Worm (Caenorhabditis elegans): ENCODE measurements around the gene twk-39.

ce11 chrIII:11757892-11758291 is 37.7 kb upstream of the twk-39 start:
- TF ChIP-seq pha-4 (tag; optimal IDR thresholded peaks at IDR 0.05) = no peak
- TF ChIP-seq ztf-25 (GFP tag; IDR thresholded peaks at IDR 0.05) = no peak
- no peak for TF ChIP-seq Y53G8AR.9 (GFP tag; conservative IDR thresholded peaks at IDR 0.05)
- no peak for TF ChIP-seq hsf-1 (GFP tag; IDR thresholded peaks at IDR 0.05)
- TF ChIP-seq ceh-79 (tag; optimal IDR thresholded peaks at IDR 0.05) = no peak
- TF ChIP-seq lir-1 (GFP tag; conservative IDR thresholded peaks at IDR 0.05) = no peak
- no peak for TF ChIP-seq T26A5.8 (tag; optimal IDR thresholded peaks at IDR 0.05)
- no peak for TF ChIP-seq T07F8.4 (tag; optimal IDR thresholded peaks at IDR 0.05)
- TF ChIP-seq gei-17 (GFP tag; optimal IDR thresholded peaks at IDR 0.05) = no peak
- TF ChIP-seq dpl-1 (GFP tag; optimal IDR thresholded peaks at IDR 0.05) = no peak
- no peak for TF ChIP-seq unc-62 (GFP tag; optimal IDR thresholded peaks at IDR 0.05)
- TF ChIP-seq nhr-120 (GFP tag; IDR thresholded peaks at IDR 0.05) = no peak
- no peak for TF ChIP-seq die-1 (tag; optimal IDR thresholded peaks at IDR 0.05)
